Fruit fly (Drosophila melanogaster): ENCODE data around the gene IntS12.

The IntS12 gene

dm6 chr3R:26875544-26876027 lies 12.4 kb downstream of the IntS12 start, which contains the start of gene Rb97D (continued):
- TF ChIP-seq sc (optimal IDR thresholded peaks at IDR 0.05) (no peak), sc (GFP tag; optimal IDR thresholded peaks at IDR 0.05) (peak; percentile 21), Elba2 (GFP tag; optimal IDR thresholded peaks at IDR 0.05) (no peak), dysf (GFP tag; IDR thresholded peaks at IDR 0.05) (peak; percentile 81), ato (GFP tag; IDR thresholded peaks at IDR 0.05; ENCODE audit: partially characterized antibody) (peak; percentile 72; the same call in 1 of the 2 replicates), CG14014 (GFP tag; IDR thresholded peaks at IDR 0.05) (peak; percentile 71), ham (GFP tag; IDR thresholded peaks at IDR 0.05) (no peak), dati (GFP tag; IDR thresholded peaks at IDR 0.05) (0 out of 2 replicates have a peak, but pooled peaks have one; percentile 2), Awh (GFP tag; IDR thresholded peaks at IDR 0.05) (peak; percentile 43; the same call in 1 of the 2 replicates), Asciz (GFP tag; optimal IDR thresholded peaks at IDR 0.05) (peak; percentile 8), slou (GFP tag; optimal IDR thresholded peaks at IDR 0.05) (no peak), Neu2 (GFP tag; optimal IDR thresholded peaks at IDR 0.05; ENCODE audit: borderline replicate concordance) (peak; percentile 13), CG11723 (GFP tag; optimal IDR thresholded peaks at IDR 0.05) (peak; percentile 26), gsb (GFP tag; IDR thresholded peaks at IDR 0.05) (peak; percentile 61), peb (GFP tag; IDR thresholded peaks at IDR 0.05) (peak; percentile 37; the same call in 1 of the 2 replicates), H15 (GFP tag; IDR thresholded peaks at IDR 0.05) (peak; percentile 59; the same call in 1 of the 3 replicates), ftz-f1 (GFP tag; optimal IDR thresholded peaks at IDR 0.05) (no peak), ssp (GFP tag; IDR thresholded peaks at IDR 0.05) (peak; percentile 70; the same call in 1 of the 2 replicates), Doc2 (GFP tag; IDR thresholded peaks at IDR 0.05) (no peak), CG8944 (GFP tag; optimal IDR thresholded peaks at IDR 0.05) (peak; percentile 59), mam (GFP tag; optimal IDR thresholded peaks at IDR 0.05) (peak; percentile 80), Antp (GFP tag; optimal IDR thresholded peaks at IDR 0.05) (peak; percentile 73), D (optimal IDR thresholded peaks at IDR 0.05) (no peak), D (GFP tag; optimal IDR thresholded peaks at IDR 0.05) (peak; percentile 25), CG12104 (GFP tag; optimal IDR thresholded peaks at IDR 0.05) (peak; percentile 34), CG15269 (tag; optimal IDR thresholded peaks at IDR 0.05) (peak; percentile 72), B-H2 (GFP tag; optimal IDR thresholded peaks at IDR 0.05) (peak; percentile 73), CG13287 (GFP tag; IDR thresholded peaks at IDR 0.05; ENCODE audit: partially characterized antibody) (peak; percentile 92), pzg (GFP tag; optimal IDR thresholded peaks at IDR 0.05) (peak; percentile 43), CG2116 (GFP tag; optimal IDR thresholded peaks at IDR 0.05) (peak; percentile 56), CG32772 (GFP tag; IDR thresholded peaks at IDR 0.05) (peak; percentile 30; the same call in 1 of the 2 replicates), Camta (GFP tag; optimal IDR thresholded peaks at IDR 0.05) (peak; percentile 71), lab (GFP tag; optimal IDR thresholded peaks at IDR 0.05) (peak; percentile 71), HmgD (GFP tag; optimal IDR thresholded peaks at IDR 0.05) (peak; percentile 26), PHDP (tag; optimal IDR thresholded peaks at IDR 0.05) (peak; percentile 71), zen2 (GFP tag; IDR thresholded peaks at IDR 0.05; ENCODE audit: partially characterized antibody) (peak; percentile 87), bsh (GFP tag; optimal IDR thresholded peaks at IDR 0.05) (peak in 1 of 2 experiments; percentile 65), pita (GFP tag; optimal IDR thresholded peaks at IDR 0.05) (no peak), ci (GFP tag; IDR thresholded peaks at IDR 0.05) (peak; percentile 87), hth (optimal IDR thresholded peaks at IDR 0.05) (no peak), CG1603 (tag; optimal IDR thresholded peaks at IDR 0.05) (peak; percentile 70), phol (tag; optimal IDR thresholded peaks at IDR 0.05) (peak; percentile 78), CG17186 (GFP tag; optimal IDR thresholded peaks at IDR 0.05) (no peak), Dfd (GFP tag; optimal IDR thresholded peaks at IDR 0.05) (no peak), Drgx (GFP tag; IDR thresholded peaks at IDR 0.05) (peak; percentile 65), Lhr (GFP tag; optimal IDR thresholded peaks at IDR 0.05) (peak; percentile 13), so (GFP tag; IDR thresholded peaks at IDR 0.05) (no peak), fd64A (GFP tag; optimal IDR thresholded peaks at IDR 0.05) (no peak), CG11504 (tag; optimal IDR thresholded peaks at IDR 0.05) (peak; percentile 70), zfh2 (GFP tag; optimal IDR thresholded peaks at IDR 0.05) (peak; percentile 69), ab (GFP tag; optimal IDR thresholded peaks at IDR 0.05) (no peak)

Measured in whole organism, embryonic.